Worm (Caenorhabditis elegans) whole organism, midembryonic: Measurements from ENCODE around the gene ndx-9.

ENCODE experiments used
- T22C8.4 ChIP-seq: fragments of 200-800 bp; sonication (Bioruptor generic); IDR thresholded peaks from 2 replicates; pipeline ENCODE4 v1.3.6; 2022; ENCODE audit warnings: missing genetic modification characterization, missing compliant biosample characterization
- cog-1 ChIP-seq: sonication (generic microtip); optimal IDR thresholded peaks from 2 replicates; lab custom pipeline; 2016; ENCODE audit warnings: missing genetic modification characterization, missing compliant biosample characterization
- flt-1 ChIP-seq: fragments of 200-800 bp; sonication (Bioruptor generic); IDR thresholded peaks from 2 replicates; pipeline ENCODE4 v1.3.6; 2022; ENCODE audit warnings: missing genetic modification characterization, missing compliant biosample characterization
- klf-2 ChIP-seq: fragments of 200-800 bp; sonication (Bioruptor generic); conservative IDR thresholded peaks from 2 replicates; pipeline ENCODE4 v1.3.6; 2022; ENCODE audit warnings: missing genetic modification reagents, missing genetic modification characterization, missing compliant biosample characterization
- med-1 ChIP-seq: sonication (generic microtip); optimal IDR thresholded peaks from 2 replicates; lab custom pipeline; 2017; ENCODE audit warnings: missing genetic modification characterization, mild to moderate bottlenecking, missing compliant biosample characterization, antibody characterized with exemption, missing genetic modification reagents; ENCODE audit not compliant: insufficient read depth
- ref-1 ChIP-seq: fragments of 200-800 bp; sonication (Bioruptor generic); conservative IDR thresholded peaks from 2 replicates; pipeline ENCODE4 v1.3.6; 2022; ENCODE audit warnings: missing genetic modification reagents, missing genetic modification characterization, missing compliant biosample characterization
- tab-1 ChIP-seq: fragments of 200-800 bp; sonication (Bioruptor generic); IDR thresholded peaks from 2 replicates; pipeline ENCODE4 v1.3.6; 2022; ENCODE audit warnings: missing genetic modification characterization, missing compliant biosample characterization
- ztf-23 ChIP-seq: fragments of 200-800 bp; sonication (Bioruptor generic); IDR thresholded peaks from 2 replicates; pipeline ENCODE4 v1.3.6; 2022; ENCODE audit warnings: missing genetic modification reagents, missing genetic modification characterization, missing compliant biosample characterization
- ztf-29 ChIP-seq: fragments of 200-800 bp; sonication (Bioruptor generic); IDR thresholded peaks from 2 replicates; pipeline ENCODE4 v1.3.6; 2022; ENCODE audit warnings: missing genetic modification reagents, missing genetic modification characterization, missing compliant biosample characterization

ndx-9 gene

DNA sequence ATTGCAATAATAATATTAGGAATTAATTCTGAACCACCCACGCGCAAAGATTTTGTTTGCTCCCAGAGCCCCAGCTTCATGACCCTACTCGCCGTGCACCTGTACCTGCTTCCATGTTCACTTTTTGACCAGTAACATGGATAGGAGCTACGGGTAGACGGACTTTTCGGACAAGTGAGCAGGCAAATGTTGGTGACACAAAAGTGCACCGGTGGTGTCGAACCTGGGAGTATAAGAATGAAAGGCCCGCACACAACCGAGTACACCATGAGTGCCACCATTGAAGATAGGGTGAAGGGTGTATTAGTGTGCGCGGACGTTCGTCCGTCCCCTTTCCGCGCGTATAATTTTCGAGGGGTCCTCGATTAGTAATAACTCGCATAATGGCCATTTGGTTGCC lies 14.1 kb upstream of the ndx-9 start:
- peak; percentile 100 for TF ChIP-seq tab-1
- peak; percentile 97 for TF ChIP-seq ztf-23
- TF ChIP-seq med-1 = peak; percentile 94
- peak; percentile 96 for TF ChIP-seq T22C8.4 (GFP tag; lab: Robert Waterston, UW)
- peak; percentile 97 for TF ChIP-seq klf-2 (GFP tag; lab: Robert Waterston, UW)
- peak; percentile 99 for TF ChIP-seq ref-1
- peak; percentile 99 for TF ChIP-seq cog-1 (tag; lab: Kevin White, UChicago)
- TF ChIP-seq ztf-29 (GFP tag; lab: Robert Waterston, UW) = peak; percentile 97
- peak; percentile 99 for TF ChIP-seq flt-1 (GFP tag; lab: Robert Waterston, UW)

DNA sequence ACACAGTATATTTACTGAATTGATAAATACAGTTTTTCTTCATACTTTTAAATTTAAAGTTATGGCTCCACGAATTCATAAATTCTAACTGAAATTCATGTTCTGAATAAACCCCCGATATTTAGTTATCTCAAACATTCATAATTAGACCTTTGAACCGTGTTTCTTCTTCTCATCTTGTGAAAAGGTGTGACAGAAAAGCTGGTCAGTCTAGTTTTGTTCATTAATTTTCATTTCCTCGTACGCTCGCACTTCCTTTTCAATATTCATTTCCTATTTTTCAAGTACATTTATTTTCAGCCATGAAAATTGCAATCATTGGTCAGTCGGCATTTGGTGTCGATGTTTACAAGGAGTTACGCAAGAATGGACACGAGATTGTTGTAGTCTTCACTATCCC lies 10.5 kb upstream of the ndx-9 start, which contains the start of gene alh-3:
Gene alh-3 (plus strand): TSS at position 301 of the 400 bp plus-strand sequence.
- TF ChIP-seq klf-2 (GFP tag; lab: Robert Waterston, UW) (no peak), cog-1 (tag; lab: Kevin White, UChicago) (no peak), T22C8.4 (GFP tag; lab: Robert Waterston, UW) (no peak), ztf-29 (GFP tag; lab: Robert Waterston, UW) (no peak), ref-1 (no peak), ztf-23 (no peak), tab-1 (no peak), med-1 (no peak)

DNA sequence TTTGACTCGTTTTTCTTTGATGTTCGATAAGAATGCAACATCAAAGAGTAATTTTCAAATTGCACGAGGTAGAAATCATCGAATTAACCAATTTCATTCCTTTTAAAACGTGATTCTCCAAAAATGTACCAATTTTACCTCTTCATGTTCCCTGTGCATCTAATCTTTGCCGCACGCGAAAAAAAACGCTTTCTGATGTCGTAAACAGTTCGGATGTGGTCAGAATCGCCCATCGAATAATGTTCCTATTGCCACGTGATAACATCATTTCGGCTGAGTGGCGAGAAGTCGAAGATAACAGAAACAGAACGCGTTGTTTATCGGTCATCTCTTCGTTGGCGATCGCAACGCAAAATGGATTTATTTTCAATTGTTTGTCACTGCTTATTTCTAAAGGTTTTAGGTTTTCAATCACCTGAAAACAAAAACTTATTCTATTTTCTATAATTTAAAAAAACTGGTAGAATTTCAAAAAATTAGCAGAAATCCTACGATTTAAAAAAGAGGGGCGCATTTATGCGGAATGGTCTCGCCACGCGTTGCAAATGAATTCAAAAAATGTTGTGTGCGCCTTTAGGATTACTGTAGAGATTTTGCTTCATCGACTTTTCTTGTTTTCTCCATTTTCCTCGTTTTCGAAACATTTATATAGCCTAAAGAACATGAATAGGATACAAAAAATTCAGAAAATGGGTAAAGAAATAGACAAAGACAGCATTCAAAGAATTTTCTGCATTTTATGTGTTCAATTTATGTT lies 9.9 kb upstream of the ndx-9 start, which contains the start of gene mogs-1:
Gene mogs-1 (minus strand): TSS at position 417 of the 757 bp plus-strand sequence.
- TF ChIP-seq cog-1 (tag; lab: Kevin White, UChicago) = no peak

DNA sequence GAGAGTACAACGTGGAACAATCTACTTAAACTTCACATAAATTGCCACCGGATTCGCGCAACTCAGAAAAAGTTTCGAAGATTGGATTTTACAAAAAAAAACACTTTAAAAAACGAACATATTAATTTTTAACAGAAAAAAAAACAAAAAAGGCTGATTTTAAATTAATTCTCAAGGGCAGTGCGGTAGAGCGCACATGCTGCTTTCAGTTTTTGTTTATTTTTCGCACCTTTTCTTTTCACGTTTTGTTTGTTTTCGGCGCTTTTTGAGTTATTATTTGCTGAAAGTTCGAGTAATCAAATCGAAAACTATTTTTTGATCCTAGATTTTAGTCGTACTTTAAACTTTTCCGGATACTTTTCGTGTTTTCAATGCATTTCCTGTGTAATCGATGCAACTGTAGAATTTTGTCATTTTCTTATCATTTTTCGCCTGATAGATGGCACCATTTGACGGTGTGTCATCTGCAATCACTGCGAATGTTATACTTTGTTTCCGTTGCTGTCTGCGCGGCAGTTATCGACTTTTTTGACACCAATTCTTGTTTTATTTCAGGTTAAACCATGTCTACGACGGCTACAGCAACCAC lies 8.2 kb upstream of the ndx-9 start, which contains the start of gene F13H10.8:
Gene F13H10.8 (plus strand): TSS at position 556 of the 589 bp plus-strand sequence.
- TF ChIP-seq tab-1 (no peak), T22C8.4 (GFP tag; lab: Robert Waterston, UW) (no peak), ztf-23 (no peak), klf-2 (GFP tag; lab: Robert Waterston, UW) (no peak)

DNA sequence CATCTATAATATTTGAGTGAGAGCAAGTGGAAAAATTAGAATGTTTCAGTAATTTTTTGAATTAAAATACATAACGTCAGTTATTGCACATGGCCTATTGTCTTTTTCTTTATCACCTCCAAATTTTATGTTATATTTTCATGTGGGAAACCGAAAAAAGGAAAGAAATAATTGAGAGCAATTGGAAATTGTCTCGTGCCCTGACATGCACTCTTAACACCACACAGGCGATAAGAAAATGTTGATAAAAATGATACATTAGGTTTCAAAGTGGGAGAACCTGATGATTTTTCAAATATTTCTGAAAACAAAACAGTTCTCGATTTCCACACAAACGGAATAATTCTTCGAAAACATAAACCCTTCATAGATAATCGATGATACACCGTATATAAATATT lies 4.1 kb upstream of the ndx-9 start, which contains the start of gene F13H10.3:
Gene F13H10.3 (minus strand): TSS at position 73 of the 400 bp plus-strand sequence.
- TF ChIP-seq med-1 = no peak

DNA sequence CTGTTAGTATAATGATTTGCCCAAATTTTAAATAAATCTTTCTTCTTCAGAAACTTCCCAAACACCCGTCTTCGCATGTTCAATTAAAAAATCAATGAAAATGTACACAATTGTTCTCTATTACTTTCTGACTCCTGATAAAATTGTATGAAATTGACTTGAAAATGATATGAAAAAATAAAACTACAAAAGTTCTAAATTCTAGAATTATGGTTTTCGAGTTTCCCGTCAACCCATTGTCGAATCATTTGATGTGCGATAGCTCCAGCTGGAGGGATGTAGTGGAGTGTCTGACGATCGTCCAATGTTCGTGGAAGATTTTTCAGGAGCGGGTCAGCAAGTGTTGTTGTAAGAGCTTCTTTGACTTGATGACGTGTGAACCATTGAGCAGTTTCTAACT lies 1.9 kb downstream of the ndx-9 start:
- TF ChIP-seq ref-1 (no peak), cog-1 (tag; lab: Kevin White, UChicago) (no peak), klf-2 (GFP tag; lab: Robert Waterston, UW) (no peak), T22C8.4 (GFP tag; lab: Robert Waterston, UW) (no peak), med-1 (no peak)

DNA sequence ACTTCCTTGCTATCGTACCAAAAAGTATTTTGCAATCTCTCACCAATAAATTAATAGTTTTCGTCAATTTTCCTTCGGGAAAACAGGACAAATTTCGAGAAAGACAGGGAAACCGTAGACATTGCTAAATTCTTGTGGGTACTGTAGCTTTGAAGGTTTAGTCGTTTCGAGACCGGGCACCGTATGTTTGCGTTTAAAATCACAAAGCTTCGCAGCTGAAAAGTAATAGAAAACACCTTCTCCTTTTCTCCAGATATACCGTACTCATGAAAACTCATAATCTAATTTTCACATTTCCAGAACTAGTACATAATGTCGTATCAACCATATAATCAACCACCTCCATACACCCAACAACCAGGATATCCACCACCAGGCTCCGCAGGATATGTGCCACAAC lies 2.8 kb downstream of the ndx-9 start, which contains the start of gene F13H10.6:
Gene F13H10.6 (plus strand): TSS at position 301 of the 400 bp plus-strand sequence.
- TF ChIP-seq ztf-29 (GFP tag; lab: Robert Waterston, UW) = no peak
- no peak for TF ChIP-seq ref-1
- no peak for TF ChIP-seq tab-1
- no peak for TF ChIP-seq cog-1 (tag; lab: Kevin White, UChicago)
- no peak for TF ChIP-seq med-1
- no peak for TF ChIP-seq ztf-23
- no peak for TF ChIP-seq klf-2 (GFP tag; lab: Robert Waterston, UW)
- no peak for TF ChIP-seq T22C8.4 (GFP tag; lab: Robert Waterston, UW)
- no peak for TF ChIP-seq flt-1 (GFP tag; lab: Robert Waterston, UW)

DNA sequence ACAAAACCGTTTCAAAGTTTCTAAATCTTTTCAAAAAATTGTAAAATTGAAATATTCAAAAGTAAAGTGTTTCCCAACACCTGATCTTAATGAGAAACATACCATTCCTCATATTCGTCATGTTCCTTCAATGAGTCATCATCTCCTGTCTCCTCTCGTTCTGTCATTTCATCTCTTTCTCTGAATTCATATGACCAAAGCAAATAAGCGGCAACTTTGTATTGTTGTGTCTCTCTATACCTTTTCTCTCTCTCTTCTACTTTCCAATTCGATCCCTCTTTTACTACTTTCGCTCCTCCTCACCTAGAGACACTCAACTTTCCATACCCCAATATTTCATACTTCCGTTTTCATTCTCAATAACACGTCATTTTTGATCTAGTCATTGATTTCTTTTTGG lies 3.6 kb downstream of the ndx-9 start:
- TF ChIP-seq klf-2 (GFP tag; lab: Robert Waterston, UW) (no peak), tab-1 (no peak), T22C8.4 (GFP tag; lab: Robert Waterston, UW) (no peak), ztf-23 (no peak), flt-1 (GFP tag; lab: Robert Waterston, UW) (no peak), cog-1 (tag; lab: Kevin White, UChicago) (no peak)

DNA sequence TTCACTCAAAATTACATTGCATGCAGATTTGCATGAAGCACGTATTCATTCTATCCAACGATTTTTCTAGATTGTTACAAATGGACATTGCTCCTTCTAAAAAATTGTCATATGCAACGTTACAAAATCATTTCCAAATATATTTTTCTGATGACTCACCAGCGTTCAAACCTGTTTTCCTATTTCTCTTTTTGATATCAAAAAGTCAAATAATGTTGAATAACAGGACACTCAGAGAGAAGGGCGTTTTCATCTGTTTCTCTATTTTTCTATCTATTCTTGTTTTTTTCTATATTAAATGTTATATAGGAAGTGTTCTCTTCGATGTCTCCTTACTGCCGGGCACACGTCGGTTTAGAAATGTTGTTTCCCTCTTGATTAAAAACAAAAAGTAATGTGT lies 5.0 kb downstream of the ndx-9 start:
- no peak for TF ChIP-seq ref-1
- no peak for TF ChIP-seq med-1
- TF ChIP-seq cog-1 (tag; lab: Kevin White, UChicago) = no peak
- no peak for TF ChIP-seq ztf-23
- TF ChIP-seq klf-2 (GFP tag; lab: Robert Waterston, UW) = no peak
- no peak for TF ChIP-seq T22C8.4 (GFP tag; lab: Robert Waterston, UW)
- no peak for TF ChIP-seq tab-1
- no peak for TF ChIP-seq ztf-29 (GFP tag; lab: Robert Waterston, UW)
- no peak for TF ChIP-seq flt-1 (GFP tag; lab: Robert Waterston, UW)

DNA sequence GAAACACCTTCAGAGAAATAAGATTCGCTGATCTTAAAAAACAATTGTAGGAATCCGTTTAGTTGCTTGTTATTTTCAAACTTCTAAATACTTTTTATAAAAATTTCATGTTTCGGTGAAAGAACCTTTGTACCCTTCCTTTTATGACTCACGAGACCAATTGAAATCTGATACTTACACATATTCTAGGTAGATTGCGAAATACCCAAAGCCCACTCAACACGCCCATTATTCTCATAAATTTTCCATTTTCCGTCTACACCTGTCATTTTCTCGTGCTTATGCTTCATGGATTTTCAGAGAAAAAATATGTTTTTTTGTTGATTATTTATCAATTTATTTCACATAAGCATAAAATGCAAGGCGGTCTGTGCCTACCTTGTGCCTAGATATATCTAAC lies 5.4 kb downstream of the ndx-9 start:
- TF ChIP-seq ref-1 (no peak), flt-1 (GFP tag; lab: Robert Waterston, UW) (no peak), klf-2 (GFP tag; lab: Robert Waterston, UW) (no peak), cog-1 (tag; lab: Kevin White, UChicago) (no peak), med-1 (no peak), ztf-23 (no peak), tab-1 (no peak), T22C8.4 (GFP tag; lab: Robert Waterston, UW) (no peak), ztf-29 (GFP tag; lab: Robert Waterston, UW) (no peak)
